Worm (Caenorhabditis elegans): ENCODE measurements around the gene let-70.
A peak's percentile ranks its signal among the peaks of the same experiment; 100 is the strongest.

The let-70 gene

DNA sequence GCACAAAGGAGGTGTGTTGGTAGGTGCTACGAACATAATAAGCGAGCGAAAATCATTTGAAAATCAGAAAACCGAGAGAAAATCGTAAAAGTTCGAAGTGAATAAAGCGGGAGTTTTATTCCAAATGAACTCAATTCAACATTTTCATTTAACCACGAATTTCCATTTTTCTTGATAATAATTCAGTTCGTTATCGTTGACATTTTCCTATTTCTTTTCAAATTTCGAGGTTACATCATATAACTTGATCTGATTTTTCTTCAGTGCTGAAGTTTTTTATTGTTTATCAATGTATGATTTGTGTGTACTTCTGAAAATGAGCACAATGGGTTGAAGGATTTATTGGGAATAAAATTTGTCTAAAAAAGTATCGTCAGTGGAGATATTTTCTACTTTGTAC, 50.4 kb downstream of the let-70 start:
- TF ChIP-seq lin-38 (GFP tag; IDR thresholded peaks at IDR 0.05) (no peak), nhr-28 (tag; optimal IDR thresholded peaks at IDR 0.05) (peak; percentile 46), ceh-62 (tag; optimal IDR thresholded peaks at IDR 0.05) (no peak), nhr-48 (tag; optimal IDR thresholded peaks at IDR 0.05) (peak; percentile 3), Y5F2A.4 (GFP tag; optimal IDR thresholded peaks at IDR 0.05) (no peak), daf-16 (GFP tag; optimal IDR thresholded peaks at IDR 0.05) (no peak), daf-16 (tag; optimal IDR thresholded peaks at IDR 0.05) (peak; percentile 71), ztf-7 (tag; optimal IDR thresholded peaks at IDR 0.05) (peak; percentile 94), dmd-6 (GFP tag; IDR thresholded peaks at IDR 0.05) (peak; percentile 68), F10B5.3 (tag; optimal IDR thresholded peaks at IDR 0.05) (no peak), pqm-1 (tag; optimal IDR thresholded peaks at IDR 0.05) (peak; percentile 57), mep-1 (tag; optimal IDR thresholded peaks at IDR 0.05) (peak; percentile 50), dve-1 (tag; optimal IDR thresholded peaks at IDR 0.05; ENCODE audit: insufficient read depth) (peak; percentile 42), nhr-41 (GFP tag; IDR thresholded peaks at IDR 0.05) (no peak), aha-1 (tag) (peak; percentile 66), hlh-11 (tag; optimal IDR thresholded peaks at IDR 0.05) (peak; percentile 24), nhr-76 (tag; optimal IDR thresholded peaks at IDR 0.05) (no peak)

All from whole organism, L4 larva.